Worm (Caenorhabditis elegans) whole organism, L1 larva: Measurements from ENCODE around the gene anmt-2.

ENCODE experiments used
- Y116A8C.19 ChIP-seq: sonication (generic microtip); optimal IDR thresholded peaks from 2 replicates; lab custom pipeline; 2016; ENCODE audit warnings: missing compliant biosample characterization, missing genetic modification characterization, borderline replicate concordance
- aha-1 ChIP-seq: fragments of 150-350 bp; optimal IDR thresholded peaks from 2 replicates; lab custom pipeline; 2014; ENCODE audit warnings: missing biosample characterization, missing genetic modification characterization
- ama-1 ChIP-seq: fragments of 150-350 bp; optimal IDR thresholded peaks from 2 replicates; lab custom pipeline; 2014
- ets-5 ChIP-seq: fragments of 200-800 bp; sonication (Bioruptor generic); IDR thresholded peaks from 2 replicates; pipeline ENCODE4 v1.3.6; 2022; ENCODE audit warnings: missing genetic modification characterization, missing compliant biosample characterization
- hlh-4 ChIP-seq: sonication (generic microtip); optimal IDR thresholded peaks from 2 replicates; lab custom pipeline; 2016; ENCODE audit warnings: mild to moderate bottlenecking, missing genetic modification characterization, missing compliant biosample characterization
- nhr-11 ChIP-seq: fragments of 150-350 bp; optimal IDR thresholded peaks from 2 replicates; lab custom pipeline; 2014; ENCODE audit warnings: missing biosample characterization, missing genetic modification characterization
- nhr-12 ChIP-seq: sonication (generic microtip); optimal IDR thresholded peaks from 2 replicates; lab custom pipeline; 2017; ENCODE audit warnings: missing biosample characterization, missing genetic modification characterization
- nhr-76 ChIP-seq: sonication (generic microtip); optimal IDR thresholded peaks from 2 replicates; lab custom pipeline; 2017; ENCODE audit warnings: missing biosample characterization, missing genetic modification characterization
- ztf-11 ChIP-seq, 2 experiments: sonication (generic microtip); optimal IDR thresholded peaks; 2 replicates each; lab custom pipeline; 2016 to 2017; ENCODE audit warnings: missing genetic modification characterization in 2 of 2, missing biosample characterization in 1 of 2, missing compliant biosample characterization in 1 of 2

ce11 chrIII:6139932-6140612 is 17.5 kb downstream of the anmt-2 start:
- TF ChIP-seq Y116A8C.19 (tag; lab: Kevin White, UChicago), result no peak
- no peak for TF ChIP-seq ets-5 (GFP tag; lab: Robert Waterston, UW)
- TF ChIP-seq ama-1, result no peak
- TF ChIP-seq nhr-76 (tag; lab: Kevin White, UChicago), result no peak
- TF ChIP-seq aha-1, result no peak
- no peak for TF ChIP-seq hlh-4 (tag; lab: Kevin White, UChicago)
- no peak for TF ChIP-seq nhr-11 (tag; lab: Kevin White, UChicago)
- no peak for TF ChIP-seq nhr-12 (tag; lab: Kevin White, UChicago)
- TF ChIP-seq ztf-11 (tag; optimal IDR thresholded peaks at IDR 0.05; lab: Kevin White, UChicago), result no peak
